ENCODE assay signal across 6 worm cellular contexts in genomic region chrV:176870-177467, ce11.
TF ChIP-seq lines count a peak whose summit lies in the region.

Gene cul-3, plus strand, starts transcription at chrV:177417.

TF ChIP-seq in whole organism, L1 larva, 84 proteins besides CTCF, POLR2A, EP300 and RAD21 (continued from another document and continues in another):
- TF ChIP-seq efl-1 (optimal IDR thresholded peaks at IDR 0.05; lab: Kevin White, UChicago), result peak; percentile 65 to 77
- TF ChIP-seq efl-1 (GFP tag; optimal IDR thresholded peaks at IDR 0.05 in 1 of 2; lab: Kevin White, UChicago), result peak; percentile 77 to 98
- peak; percentile 55 for TF ChIP-seq nhr-20 (tag; optimal IDR thresholded peaks at IDR 0.05; lab: Kevin White, UChicago)
- peak; percentile 60 for TF ChIP-seq aly-2 (tag; optimal IDR thresholded peaks at IDR 0.05; lab: Kevin White, UChicago)
- peak; percentile 75 for TF ChIP-seq lin-39 (tag; optimal IDR thresholded peaks at IDR 0.05; lab: Kevin White, UChicago)
- TF ChIP-seq lsy-2 (tag; optimal IDR thresholded peaks at IDR 0.05; lab: Kevin White, UChicago), result peak; percentile 72 to 77
- TF ChIP-seq unc-98 (GFP tag; IDR thresholded peaks at IDR 0.05; lab: Robert Waterston, UW), result no peak
- TF ChIP-seq snu-23 (GFP tag; optimal IDR thresholded peaks at IDR 0.05; lab: Kevin White, UChicago), result peak; percentile 77
- TF ChIP-seq fkh-10 (GFP tag; optimal IDR thresholded peaks at IDR 0.05; lab: Kevin White, UChicago), result peak; percentile 3
- TF ChIP-seq F16B12.6 (tag; optimal IDR thresholded peaks at IDR 0.05; lab: Kevin White, UChicago), result peak; percentile 53
- no peak for TF ChIP-seq vab-15 (tag; optimal IDR thresholded peaks at IDR 0.05; lab: Kevin White, UChicago)
- no peak for TF ChIP-seq unc-62 (GFP tag; optimal IDR thresholded peaks at IDR 0.05; lab: Kevin White, UChicago)
- peak; percentile 59 to 79 (median 78) for TF ChIP-seq dpl-1 (GFP tag; optimal IDR thresholded peaks at IDR 0.05; lab: Kevin White, UChicago)
- TF ChIP-seq egl-13 (tag; optimal IDR thresholded peaks at IDR 0.05; lab: Kevin White, UChicago), result peak; percentile 51
- peak; percentile 27 for TF ChIP-seq nhr-11 (tag; optimal IDR thresholded peaks at IDR 0.05; lab: Kevin White, UChicago)
- peak; percentile 75 to 82 for TF ChIP-seq lin-35 (GFP tag; optimal IDR thresholded peaks at IDR 0.05; lab: Kevin White, UChicago)
- peak; percentile 46; the same call in 1 of the 2 replicates for TF ChIP-seq grh-1 (GFP tag; IDR thresholded peaks at IDR 0.05; lab: Robert Waterston, UW)
- no peak for TF ChIP-seq aha-1 (tag; optimal IDR thresholded peaks at IDR 0.05; lab: Kevin White, UChicago)
- TF ChIP-seq elt-3 (tag; optimal IDR thresholded peaks at IDR 0.05; lab: Kevin White, UChicago), result peak in 1 of 6 experiments; percentile 44
- TF ChIP-seq ceh-82 (tag; optimal IDR thresholded peaks at IDR 0.05; lab: Kevin White, UChicago), result peak; percentile 58 to 77 (median 67)
- TF ChIP-seq xbp-1 (tag; optimal IDR thresholded peaks at IDR 0.05; lab: Kevin White, UChicago), result peak; percentile 63

TF ChIP-seq in whole organism, L2 larva, 48 proteins besides CTCF, POLR2A, EP300 and RAD21 (continued from another document):
- peak; percentile 72 for TF ChIP-seq crh-2 (tag; optimal IDR thresholded peaks at IDR 0.05; lab: Kevin White, UChicago)
- peak; percentile 56 for TF ChIP-seq F13H6.1 (tag; optimal IDR thresholded peaks at IDR 0.05; lab: Kevin White, UChicago)
- TF ChIP-seq nhr-10 (tag; optimal IDR thresholded peaks at IDR 0.05; lab: Kevin White, UChicago), result peak; percentile 39
- TF ChIP-seq sma-3 (GFP tag; optimal IDR thresholded peaks at IDR 0.05; lab: Kevin White, UChicago), result peak; percentile 39
- no peak for TF ChIP-seq unc-39 (tag; optimal IDR thresholded peaks at IDR 0.05; lab: Kevin White, UChicago)
- no peak for TF ChIP-seq nhr-23 (tag; optimal IDR thresholded peaks at IDR 0.05; lab: Kevin White, UChicago)
- TF ChIP-seq C34F6.9 (tag; optimal IDR thresholded peaks at IDR 0.05; lab: Kevin White, UChicago), result peak; percentile 73
- peak; percentile 42 for TF ChIP-seq egl-27 (tag; optimal IDR thresholded peaks at IDR 0.05; lab: Kevin White, UChicago)
- peak; percentile 74 to 84 for TF ChIP-seq lsy-2 (tag; optimal IDR thresholded peaks at IDR 0.05; lab: Kevin White, UChicago)

TF ChIP-seq in whole organism, L3 larva, 47 proteins besides CTCF, POLR2A, EP300 and RAD21 (continued from another document):
- no peak for TF ChIP-seq nhr-76 (tag; optimal IDR thresholded peaks at IDR 0.05; lab: Kevin White, UChicago)
- peak; percentile 82 for TF ChIP-seq hmg-11 (tag; optimal IDR thresholded peaks at IDR 0.05; lab: Kevin White, UChicago)
- peak; percentile 45 for TF ChIP-seq jun-1 (tag; optimal IDR thresholded peaks at IDR 0.05; lab: Kevin White, UChicago)
- TF ChIP-seq fos-1 (tag; optimal IDR thresholded peaks at IDR 0.05; lab: Kevin White, UChicago), result no peak
- TF ChIP-seq egl-5 (tag; optimal IDR thresholded peaks at IDR 0.05; lab: Kevin White, UChicago), result no peak
- peak; percentile 26 for TF ChIP-seq nhr-23 (tag; optimal IDR thresholded peaks at IDR 0.05; lab: Kevin White, UChicago)
- peak; percentile 49 for TF ChIP-seq pha-4 (tag; optimal IDR thresholded peaks at IDR 0.05; lab: Kevin White, UChicago)
- peak; percentile 65 for TF ChIP-seq nfya-1 (tag; optimal IDR thresholded peaks at IDR 0.05; lab: Kevin White, UChicago; ENCODE audit: insufficient read depth)
- no peak for TF ChIP-seq nhr-43 (tag; optimal IDR thresholded peaks at IDR 0.05; lab: Kevin White, UChicago; ENCODE audit: poor library complexity, severe bottlenecking)
- TF ChIP-seq nhr-25 (tag; optimal IDR thresholded peaks at IDR 0.05; lab: Kevin White, UChicago), result peak; percentile 44
- no peak for TF ChIP-seq nhr-12 (tag; optimal IDR thresholded peaks at IDR 0.05; lab: Kevin White, UChicago)

TF ChIP-seq in whole organism, L4 larva, 104 proteins besides CTCF, POLR2A, EP300 and RAD21 (continued from another document and continues in another):
- TF ChIP-seq snpc-4 (tag; optimal IDR thresholded peaks at IDR 0.05; lab: Kevin White, UChicago) (no peak), daf-8 (GFP tag; IDR thresholded peaks at IDR 0.05; lab: Robert Waterston, UW) (no peak), ces-1 (GFP tag; optimal IDR thresholded peaks at IDR 0.05; lab: Kevin White, UChicago) (no peak), dve-1 (tag; optimal IDR thresholded peaks at IDR 0.05; lab: Kevin White, UChicago; ENCODE audit: insufficient read depth) (peak; percentile 62), lin-13 (GFP tag; optimal IDR thresholded peaks at IDR 0.05; lab: Kevin White, UChicago) (no peak), ceh-32 (tag; optimal IDR thresholded peaks at IDR 0.05; lab: Kevin White, UChicago; ENCODE audit: poor library complexity) (no peak), gei-8 (GFP tag; optimal IDR thresholded peaks at IDR 0.05; lab: Kevin White, UChicago) (no peak), nhr-41 (GFP tag; IDR thresholded peaks at IDR 0.05; lab: Robert Waterston, UW) (no peak), ama-1 (optimal IDR thresholded peaks at IDR 0.05; lab: Kevin White, UChicago) (peak; percentile 21), Y75B8A.6 (GFP tag; IDR thresholded peaks at IDR 0.05; lab: Robert Waterston, UW) (no peak), daf-12 (tag; optimal IDR thresholded peaks at IDR 0.05; lab: Kevin White, UChicago) (no peak), nhr-6 (tag; optimal IDR thresholded peaks at IDR 0.05; lab: Kevin White, UChicago) (peak; percentile 39), attf-4 (tag; optimal IDR thresholded peaks at IDR 0.05; lab: Kevin White, UChicago) (no peak), zfp-2 (tag; optimal IDR thresholded peaks at IDR 0.05; lab: Kevin White, UChicago) (no peak), ztf-11 (tag; optimal IDR thresholded peaks at IDR 0.05; lab: Kevin White, UChicago) (no peak), lin-38 (GFP tag; IDR thresholded peaks at IDR 0.05; lab: Robert Waterston, UW) (peak; percentile 68), egl-43 (GFP tag; IDR thresholded peaks at IDR 0.05; lab: Robert Waterston, UW) (no peak), tag-97 (GFP tag; IDR thresholded peaks at IDR 0.05; lab: Robert Waterston, UW) (no peak), nhr-111 (GFP tag; optimal IDR thresholded peaks at IDR 0.05; lab: Kevin White, UChicago) (no peak), duxl-1 (tag; optimal IDR thresholded peaks at IDR 0.05; lab: Kevin White, UChicago; ENCODE audit: poor library complexity) (peak; percentile 45), nhr-11 (tag; optimal IDR thresholded peaks at IDR 0.05; lab: Kevin White, UChicago) (no peak), ctbp-1 (GFP tag; IDR thresholded peaks at IDR 0.05; lab: Robert Waterston, UW) (no peak), aly-2 (tag; optimal IDR thresholded peaks at IDR 0.05; lab: Kevin White, UChicago) (no peak), ztf-7 (tag; optimal IDR thresholded peaks at IDR 0.05; lab: Kevin White, UChicago) (peak; percentile 17), mdt-29 (GFP tag; IDR thresholded peaks at IDR 0.05; lab: Robert Waterston, UW) (no peak), spr-3 (GFP tag; optimal IDR thresholded peaks at IDR 0.05; lab: Kevin White, UChicago) (no peak), daf-16 (GFP tag; optimal IDR thresholded peaks at IDR 0.05; lab: Kevin White, UChicago) (no peak), daf-16 (tag; optimal IDR thresholded peaks at IDR 0.05; lab: Kevin White, UChicago) (peak; percentile 11), dmd-8 (GFP tag; IDR thresholded peaks at IDR 0.05; lab: Robert Waterston, UW) (no peak), hlh-30 (tag; optimal IDR thresholded peaks at IDR 0.05; lab: Kevin White, UChicago; ENCODE audit: insufficient read depth) (peak; percentile 25), fkh-10 (GFP tag; optimal IDR thresholded peaks at IDR 0.05; lab: Kevin White, UChicago) (no peak), lir-3 (tag; optimal IDR thresholded peaks at IDR 0.05; lab: Kevin White, UChicago) (no peak)

TF ChIP-seq in whole organism, late embryonic, 69 proteins besides CTCF, POLR2A, EP300 and RAD21 (continued from another document):
- peak; percentile 4 for TF ChIP-seq unc-42 (tag; optimal IDR thresholded peaks at IDR 0.05; lab: Kevin White, UChicago)

TF ChIP-seq in whole organism, young adult, 124 proteins besides CTCF, POLR2A, EP300 and RAD21 (continued from another document):
- peak; percentile 77 for TF ChIP-seq mcd-1 (GFP tag; IDR thresholded peaks at IDR 0.05; lab: Robert Waterston, UW)
- peak; percentile 39 for TF ChIP-seq lsl-1 (GFP tag; optimal IDR thresholded peaks at IDR 0.05; lab: Kevin White, UChicago)
- no peak for TF ChIP-seq ztf-3 (GFP tag; optimal IDR thresholded peaks at IDR 0.05; lab: Kevin White, UChicago)
- no peak for TF ChIP-seq atf-7 (tag; optimal IDR thresholded peaks at IDR 0.05; lab: Kevin White, UChicago)
- TF ChIP-seq hmg-1.2 (GFP tag; IDR thresholded peaks at IDR 0.05; lab: Robert Waterston, UW), result 0 out of 2 replicates have a peak, but pooled peaks have one; percentile 11
- TF ChIP-seq F22D6.2 (tag; optimal IDR thresholded peaks at IDR 0.05; lab: Kevin White, UChicago), result no peak
TF ChIP-seq in whole organism, young adult: peak in this region for 16.
